Fruit fly (Drosophila melanogaster): ENCODE results near the gene CG5435.

- no peak for TF ChIP-seq Met (GFP tag; optimal IDR thresholded peaks at IDR 0.05)
- TF ChIP-seq CG7368 (GFP tag; optimal IDR thresholded peaks at IDR 0.05) = no peak
- no peak for TF ChIP-seq CG10631 (GFP tag; optimal IDR thresholded peaks at IDR 0.05)
- no peak for TF ChIP-seq Sox102F (GFP tag; optimal IDR thresholded peaks at IDR 0.05)
- TF ChIP-seq CG8119 (GFP tag; IDR thresholded peaks at IDR 0.05) = peak; percentile 26; the same call in 1 of the 3 replicates
- TF ChIP-seq CG6854 (GFP tag; optimal IDR thresholded peaks at IDR 0.05) = no peak
- no peak for TF ChIP-seq fd85E (GFP tag; optimal IDR thresholded peaks at IDR 0.05)
- TF ChIP-seq CG6808 (GFP tag; optimal IDR thresholded peaks at IDR 0.05) = no peak
- TF ChIP-seq net (GFP tag; optimal IDR thresholded peaks at IDR 0.05) = no peak
- peak; percentile 30 for TF ChIP-seq Eip78C (GFP tag)
- no peak for TF ChIP-seq fkh (GFP tag; optimal IDR thresholded peaks at IDR 0.05)
- TF ChIP-seq Lpt (GFP tag; optimal IDR thresholded peaks at IDR 0.05) = no peak
- TF ChIP-seq OdsH (GFP tag; optimal IDR thresholded peaks at IDR 0.05) = no peak
- no peak for TF ChIP-seq ss (GFP tag; optimal IDR thresholded peaks at IDR 0.05)
These were observed 8.7 kb downstream of the CG5435 start for dm6 chr2L:12421793-12422691.
